Worm (Caenorhabditis elegans): ENCODE results near the gene K09C4.1.

K09C4.1 gene

ce11 chrX:3298582-3298981 lies at the start of gene K09C4.1:
Gene K09C4.1, plus strand, starts transcription at chrX:3298882.
- no peak for TF ChIP-seq nhr-11 (tag; optimal IDR thresholded peaks at IDR 0.05)
- no peak for TF ChIP-seq alr-1 (tag; optimal IDR thresholded peaks at IDR 0.05)
- no peak for TF ChIP-seq nhr-10 (tag; optimal IDR thresholded peaks at IDR 0.05)
- no peak for TF ChIP-seq nhr-12 (tag; optimal IDR thresholded peaks at IDR 0.05)
- no peak for TF ChIP-seq unc-39 (tag; optimal IDR thresholded peaks at IDR 0.05)
- no peak for TF ChIP-seq nhr-77 (tag; optimal IDR thresholded peaks at IDR 0.05)

- no peak for TF ChIP-seq C34F6.9 (tag; optimal IDR thresholded peaks at IDR 0.05)
- TF ChIP-seq nhr-25 (tag; optimal IDR thresholded peaks at IDR 0.05) = peak; percentile 64
Measured at ce11 chrX:3250481-3251091, 48.1 kb upstream of the K09C4.1 start, which contains the start of gene pqn-37. Gene pqn-37, minus strand, starts transcription at chrX:3250531.

ce11 chrX:3252500-3252899 lies 46.2 kb upstream of the K09C4.1 start, which contains the start of gene tba-9:
Gene tba-9, plus strand, starts transcription at chrX:3252800.
- TF ChIP-seq nhr-129 (tag; optimal IDR thresholded peaks at IDR 0.05) (no peak), skn-1 (tag; optimal IDR thresholded peaks at IDR 0.05) (no peak)

ce11 chrX:3256784-3257493 lies 41.7 kb upstream of the K09C4.1 start, which contains the start of gene lbp-3:
Gene lbp-3, plus strand, starts transcription at chrX:3257372.
- TF ChIP-seq nhr-11 (tag; optimal IDR thresholded peaks at IDR 0.05) = no peak
- TF ChIP-seq ceh-82 (tag; optimal IDR thresholded peaks at IDR 0.05) = no peak
- TF ChIP-seq skn-1 (tag; optimal IDR thresholded peaks at IDR 0.05) = no peak
- TF ChIP-seq crh-2 (tag; optimal IDR thresholded peaks at IDR 0.05) = peak; percentile 85
- no peak for TF ChIP-seq ztf-4 (tag; optimal IDR thresholded peaks at IDR 0.05)
- TF ChIP-seq mab-5 (tag; optimal IDR thresholded peaks at IDR 0.05) = peak; percentile 53
- TF ChIP-seq R02D3.7 (tag; optimal IDR thresholded peaks at IDR 0.05) = no peak
- no peak for TF ChIP-seq unc-55 (GFP tag; optimal IDR thresholded peaks at IDR 0.05)
- no peak for TF ChIP-seq peb-1 (tag; optimal IDR thresholded peaks at IDR 0.05)
- no peak for TF ChIP-seq mdl-1 (tag; optimal IDR thresholded peaks at IDR 0.05)
- TF ChIP-seq nhr-10 (tag; optimal IDR thresholded peaks at IDR 0.05) = no peak
- TF ChIP-seq nhr-25 (tag; optimal IDR thresholded peaks at IDR 0.05) = no peak
- TF ChIP-seq dmd-4 (tag; optimal IDR thresholded peaks at IDR 0.05) = no peak
- no peak for TF ChIP-seq nhr-237 (tag; optimal IDR thresholded peaks at IDR 0.05)
- no peak for TF ChIP-seq unc-39 (tag; optimal IDR thresholded peaks at IDR 0.05)
- no peak for TF ChIP-seq ZK546.5 (tag; optimal IDR thresholded peaks at IDR 0.05)
- no peak for TF ChIP-seq alr-1 (tag; optimal IDR thresholded peaks at IDR 0.05)
- no peak for TF ChIP-seq elt-1 (tag; optimal IDR thresholded peaks at IDR 0.05)
- no peak for TF ChIP-seq zag-1 (tag; optimal IDR thresholded peaks at IDR 0.05)
- no peak for TF ChIP-seq nhr-77 (tag; optimal IDR thresholded peaks at IDR 0.05)
- peak; percentile 33 for TF ChIP-seq gmeb-1 (tag; optimal IDR thresholded peaks at IDR 0.05)
- no peak for TF ChIP-seq mbf-1 (tag; optimal IDR thresholded peaks at IDR 0.05)
- TF ChIP-seq ama-1 (optimal IDR thresholded peaks at IDR 0.05) = no peak
- TF ChIP-seq F13H6.1 (tag; optimal IDR thresholded peaks at IDR 0.05) = peak; percentile 37
- no peak for TF ChIP-seq nhr-12 (tag; optimal IDR thresholded peaks at IDR 0.05)
- TF ChIP-seq ztf-1 (GFP tag; conservative IDR thresholded peaks at IDR 0.05) = no peak
- TF ChIP-seq nhr-6 (tag; optimal IDR thresholded peaks at IDR 0.05) = no peak
- TF ChIP-seq lin-39 (tag; optimal IDR thresholded peaks at IDR 0.05) = no peak
- no peak for TF ChIP-seq unc-62 (GFP tag; optimal IDR thresholded peaks at IDR 0.05)
- no peak for TF ChIP-seq nhr-23 (tag; optimal IDR thresholded peaks at IDR 0.05)
- peak; percentile 17 for TF ChIP-seq sma-3 (GFP tag; optimal IDR thresholded peaks at IDR 0.05)
- TF ChIP-seq lin-11 (tag; optimal IDR thresholded peaks at IDR 0.05) = no peak
- peak; percentile 82 for TF ChIP-seq sma-9 (GFP tag; optimal IDR thresholded peaks at IDR 0.05)
- TF ChIP-seq sma-9 (tag; optimal IDR thresholded peaks at IDR 0.05) = no peak
- TF ChIP-seq elt-3 (tag; optimal IDR thresholded peaks at IDR 0.05) = no peak
- TF ChIP-seq egl-27 (tag; optimal IDR thresholded peaks at IDR 0.05) = no peak
- TF ChIP-seq ztf-11 (tag; optimal IDR thresholded peaks at IDR 0.05) = no peak
- TF ChIP-seq fos-1 (tag; optimal IDR thresholded peaks at IDR 0.05) = peak; percentile 98
- peak; percentile 99 for TF ChIP-seq nhr-129 (tag; optimal IDR thresholded peaks at IDR 0.05)
- TF ChIP-seq lin-13 (GFP tag; optimal IDR thresholded peaks at IDR 0.05) = no peak
- TF ChIP-seq aly-2 (tag; optimal IDR thresholded peaks at IDR 0.05) = no peak
- peak in 1 of 2 experiments; percentile 30 for TF ChIP-seq lsy-2 (tag; optimal IDR thresholded peaks at IDR 0.05)
- TF ChIP-seq sem-4 (tag; optimal IDR thresholded peaks at IDR 0.05) = no peak
- no peak for TF ChIP-seq nhr-21 (tag; optimal IDR thresholded peaks at IDR 0.05)
- no peak for TF ChIP-seq blmp-1 (tag; optimal IDR thresholded peaks at IDR 0.05; ENCODE audit: insufficient read depth)

All from whole organism, L2 larva.